Worm (Caenorhabditis elegans) whole organism, L2 larva: ENCODE measurements around the gene C18B10.6.

Experiments used
- ZK546.5 ChIP-seq: sonication (generic microtip); optimal IDR thresholded peaks from 2 replicates; lab custom pipeline; 2017; ENCODE audit warnings: missing biosample characterization, missing genetic modification characterization
- blmp-1 ChIP-seq: sonication (generic microtip); optimal IDR thresholded peaks from 2 replicates; lab custom pipeline; 2017; ENCODE audit warnings: missing genetic modification characterization, mild to moderate bottlenecking, missing compliant biosample characterization, antibody characterized with exemption, moderate library complexity; ENCODE audit not compliant: insufficient read depth
- ceh-82 ChIP-seq: fragments of 150-350 bp; optimal IDR thresholded peaks from 2 replicates; lab custom pipeline; 2014; ENCODE audit warnings: missing biosample characterization, missing genetic modification characterization
- elt-3 ChIP-seq: sonication (generic microtip); optimal IDR thresholded peaks from 2 replicates; lab custom pipeline; 2017; ENCODE audit warnings: missing biosample characterization, missing genetic modification characterization
- lsy-2 ChIP-seq, 2 experiments: fragments of 150-350 bp in 1 of 2; sonication (generic microtip) in 1 of 2; optimal IDR thresholded peaks; 2 replicates each; lab custom pipeline; 2014 to 2017; ENCODE audit warnings: missing biosample characterization in 2 of 2, missing genetic modification characterization in 2 of 2
- nhr-11 ChIP-seq: fragments of 150-350 bp; optimal IDR thresholded peaks from 2 replicates; lab custom pipeline; 2014; ENCODE audit warnings: missing biosample characterization, missing genetic modification characterization
- nhr-21 ChIP-seq: fragments of 150-350 bp; optimal IDR thresholded peaks from 2 replicates; lab custom pipeline; 2014; ENCODE audit warnings: missing biosample characterization, missing genetic modification characterization
- nhr-23 ChIP-seq: fragments of 150-350 bp; optimal IDR thresholded peaks from 2 replicates; lab custom pipeline; 2014; ENCODE audit warnings: missing biosample characterization, missing genetic modification reagents, missing genetic modification characterization
- snpc-4 ChIP-seq: fragments of 150-350 bp; optimal IDR thresholded peaks from 2 replicates; lab custom pipeline; 2014; ENCODE audit warnings: missing biosample characterization, missing genetic modification characterization
- unc-62 ChIP-seq: fragments of 150-350 bp; optimal IDR thresholded peaks from 2 replicates; lab custom pipeline; 2014; ENCODE audit warnings: missing biosample characterization, missing genetic modification reagents, missing genetic modification characterization
- zag-1 ChIP-seq: fragments of 150-350 bp; optimal IDR thresholded peaks from 2 replicates; lab custom pipeline; 2014; ENCODE audit warnings: missing biosample characterization, missing genetic modification characterization

- TF ChIP-seq nhr-11 (tag; lab: Kevin White, UChicago) (no peak), nhr-23 (tag; lab: Kevin White, UChicago) (no peak), ZK546.5 (tag; lab: Kevin White, UChicago) (no peak), ceh-82 (no peak), lsy-2 (tag; optimal IDR thresholded peaks at IDR 0.05; lab: Kevin White, UChicago) (no peak), snpc-4 (tag; lab: Kevin White, UChicago) (no peak), blmp-1 (no peak), nhr-21 (tag; lab: Kevin White, UChicago) (no peak), elt-3 (tag; lab: Kevin White, UChicago) (no peak), zag-1 (tag; lab: Kevin White, UChicago) (no peak), unc-62 (GFP tag; lab: Kevin White, UChicago) (no peak)
Measured at ce11 chrV:7439807-7440206, 41.0 kb downstream of the C18B10.6 start, which contains the start of gene try-13.
